Fruit fly (Drosophila melanogaster): ENCODE measurements around the gene CG4619.

CG4619 gene

dm6 chr2L:9963603-9964042 is 25.0 kb downstream of the CG4619 start, which contains the start of gene CG5850:
Gene CG5850, minus strand, starts transcription at chr2L:9963949.
- TF ChIP-seq foxo (GFP tag; optimal IDR thresholded peaks at IDR 0.05) = peak in 1 of 2 experiments; percentile 14
- TF ChIP-seq rgr (GFP tag; optimal IDR thresholded peaks at IDR 0.05) = peak; percentile 61
- TF ChIP-seq Hnf4 (GFP tag; optimal IDR thresholded peaks at IDR 0.05) = no peak
- TF ChIP-seq fru (GFP tag; optimal IDR thresholded peaks at IDR 0.05) = no peak
- TF ChIP-seq jim (GFP tag; optimal IDR thresholded peaks at IDR 0.05) = no peak
- TF ChIP-seq HLH106 (tag; optimal IDR thresholded peaks at IDR 0.05) = peak; percentile 24
- peak; percentile 42 for TF ChIP-seq Sp1 (GFP tag; optimal IDR thresholded peaks at IDR 0.05)
- no peak for TF ChIP-seq CrebA (GFP tag; optimal IDR thresholded peaks at IDR 0.05; ENCODE audit: borderline replicate concordance)

- TF ChIP-seq HLH106 (tag; optimal IDR thresholded peaks at IDR 0.05) (peak; percentile 81), br (GFP tag; optimal IDR thresholded peaks at IDR 0.05) (peak; percentile 88), rgr (GFP tag; optimal IDR thresholded peaks at IDR 0.05) (peak; percentile 88), sv (GFP tag; optimal IDR thresholded peaks at IDR 0.05) (peak; percentile 65), Myc (optimal IDR thresholded peaks at IDR 0.05) (peak; percentile 77), Dif (GFP tag; optimal IDR thresholded peaks at IDR 0.05; ENCODE audit: partially characterized antibody) (no peak), Vsx2 (GFP tag; optimal IDR thresholded peaks at IDR 0.05; ENCODE audit: partially characterized antibody) (no peak), Hr83 (GFP tag; optimal IDR thresholded peaks at IDR 0.05; ENCODE audit: poor library complexity, severe bottlenecking) (peak; percentile 94), foxo (GFP tag; optimal IDR thresholded peaks at IDR 0.05) (peak; percentile 67 to 73), Rel (GFP tag; optimal IDR thresholded peaks at IDR 0.05) (no peak), Rel (tag; optimal IDR thresholded peaks at IDR 0.05) (peak; percentile 80), Jra (GFP tag; optimal IDR thresholded peaks at IDR 0.05) (peak; percentile 71), Hnf4 (GFP tag; optimal IDR thresholded peaks at IDR 0.05) (peak; percentile 84), OdsH (GFP tag; optimal IDR thresholded peaks at IDR 0.05) (peak; percentile 88), Mio (GFP tag; optimal IDR thresholded peaks at IDR 0.05) (peak; percentile 43), CG32264 (GFP tag; optimal IDR thresholded peaks at IDR 0.05) (peak; percentile 57), CrebA (GFP tag; optimal IDR thresholded peaks at IDR 0.05; ENCODE audit: borderline replicate concordance) (no peak), tai (GFP tag; optimal IDR thresholded peaks at IDR 0.05) (no peak), CG9705 (GFP tag; optimal IDR thresholded peaks at IDR 0.05) (peak; percentile 88), usp (GFP tag; optimal IDR thresholded peaks at IDR 0.05) (no peak), woc (GFP tag; optimal IDR thresholded peaks at IDR 0.05) (peak; percentile 53), fru (GFP tag; optimal IDR thresholded peaks at IDR 0.05) (peak; percentile 83), Hr78 (GFP tag; optimal IDR thresholded peaks at IDR 0.05) (no peak), Sp1 (GFP tag; optimal IDR thresholded peaks at IDR 0.05) (peak; percentile 93), dmrt93B (GFP tag; optimal IDR thresholded peaks at IDR 0.05) (peak; percentile 86), h (GFP tag; optimal IDR thresholded peaks at IDR 0.05) (peak; percentile 90), dsf (GFP tag; optimal IDR thresholded peaks at IDR 0.05; ENCODE audit: borderline replicate concordance) (peak; percentile 53), psq (GFP tag; optimal IDR thresholded peaks at IDR 0.05) (peak; percentile 60), ey (GFP tag; optimal IDR thresholded peaks at IDR 0.05) (peak; percentile 74)
Measured at dm6 chr2L:9966983-9967737, 28.5 kb downstream of the CG4619 start, which contains the start of the genes Dref and RpL13. Gene Dref, minus strand, starts transcription at chr2L:9967229. Gene RpL13, plus strand, starts transcription at chr2L:9967313.

- TF ChIP-seq rgr (GFP tag; optimal IDR thresholded peaks at IDR 0.05) (no peak), Dfd (GFP tag; optimal IDR thresholded peaks at IDR 0.05) (no peak), Rel (GFP tag; optimal IDR thresholded peaks at IDR 0.05) (no peak), Rel (tag; optimal IDR thresholded peaks at IDR 0.05) (no peak), Myc (optimal IDR thresholded peaks at IDR 0.05) (no peak)
Measured at dm6 chr2L:9968201-9968727, 29.6 kb downstream of the CG4619 start.

- TF ChIP-seq pan (optimal IDR thresholded peaks at IDR 0.05) = no peak
- TF ChIP-seq Hr83 (GFP tag; optimal IDR thresholded peaks at IDR 0.05; ENCODE audit: poor library complexity, severe bottlenecking) = no peak
- no peak for TF ChIP-seq brk (GFP tag; optimal IDR thresholded peaks at IDR 0.05)
- no peak for TF ChIP-seq rgr (GFP tag; optimal IDR thresholded peaks at IDR 0.05)
- TF ChIP-seq woc (GFP tag; optimal IDR thresholded peaks at IDR 0.05) = no peak
- no peak for TF ChIP-seq CrebA (GFP tag; optimal IDR thresholded peaks at IDR 0.05; ENCODE audit: borderline replicate concordance)
- no peak for TF ChIP-seq h (GFP tag; optimal IDR thresholded peaks at IDR 0.05)
Measured at dm6 chr2L:9972624-9973023, 34.0 kb downstream of the CG4619 start.

All from whole organism, wandering third instar larva.